Fruit fly (Drosophila melanogaster) whole organism, embryonic: ENCODE measurements around the gene Nt5b.
A peak's percentile ranks its signal among the peaks of the same experiment; 100 is the strongest.

Experiments
- Bgb ChIP-seq: fragments of 200-800 bp; sonication (Bioruptor generic); IDR thresholded peaks from 2 replicates; pipeline ENCODE4 v1.3.6; 2022; ENCODE audit warnings: missing biosample characterization, missing genetic modification characterization; ENCODE audit not compliant: partially characterized antibody
- CG10209 ChIP-seq: fragments of 200-800 bp; sonication (Bioruptor generic); optimal IDR thresholded peaks from 3 replicates; lab custom pipeline; 2017; ENCODE audit warnings: missing biosample characterization, mild to moderate bottlenecking, missing genetic modification characterization, missing genetic modification reagents
- CG10274 ChIP-seq: fragments of 200-800 bp; sonication (Bioruptor generic); optimal IDR thresholded peaks from 3 replicates; lab custom pipeline; 2017; ENCODE audit warnings: missing biosample characterization, mild to moderate bottlenecking, missing genetic modification characterization
- CG11560 ChIP-seq: fragments of 200-800 bp; sonication (Bioruptor generic); IDR thresholded peaks from 3 replicates; pipeline ENCODE4 v1.3.6; 2022; ENCODE audit warnings: missing biosample characterization, missing genetic modification characterization
- CG11696 ChIP-seq: fragments of 200-800 bp; sonication (Bioruptor generic); IDR thresholded peaks from 2 replicates; pipeline ENCODE4 v1.3.6; 2022; ENCODE audit warnings: missing biosample characterization, missing genetic modification characterization
- CG14014 ChIP-seq: fragments of 200-800 bp; sonication (Bioruptor generic); IDR thresholded peaks from 2 replicates; pipeline ENCODE4 v1.3.6; 2022; ENCODE audit warnings: missing biosample characterization, missing genetic modification characterization
- CG15696 ChIP-seq: fragments of 200-800 bp; sonication (Bioruptor generic); optimal IDR thresholded peaks from 2 replicates; lab custom pipeline; 2019; ENCODE audit warnings: missing biosample characterization, mild to moderate bottlenecking, missing genetic modification characterization, moderate library complexity
- CG2129 ChIP-seq: fragments of 200-800 bp; sonication (Bioruptor generic); IDR thresholded peaks from 2 replicates; pipeline ENCODE4 v1.3.6; 2022; ENCODE audit warnings: missing biosample characterization, missing genetic modification characterization; ENCODE audit not compliant: partially characterized antibody
- CG2199 ChIP-seq: fragments of 200-800 bp; sonication (Bioruptor generic); IDR thresholded peaks from 3 replicates; pipeline ENCODE4 v1.3.6; 2022; ENCODE audit warnings: missing biosample characterization, missing genetic modification characterization
- CG31388 ChIP-seq: fragments of 200-800 bp; sonication (Bioruptor generic); optimal IDR thresholded peaks from 2 replicates; lab custom pipeline; 2016; ENCODE audit warnings: missing biosample characterization, missing genetic modification characterization
- CG32532 ChIP-seq: fragments of 200-800 bp; sonication (Bioruptor generic); IDR thresholded peaks from 2 replicates; pipeline ENCODE4 v1.3.6; 2022; ENCODE audit warnings: missing biosample characterization, missing genetic modification characterization
- CG32767 ChIP-seq: fragments of 200-800 bp; sonication (Bioruptor generic); IDR thresholded peaks from 2 replicates; pipeline ENCODE4 v1.3.6; 2022; ENCODE audit warnings: missing biosample characterization, missing genetic modification characterization
- CG5953 ChIP-seq: fragments of 200-800 bp; sonication (Bioruptor generic); IDR thresholded peaks from 2 replicates; pipeline ENCODE4 v1.3.6; 2022; ENCODE audit warnings: missing biosample characterization, missing genetic modification characterization
- CG6689 ChIP-seq: fragments of 200-800 bp; sonication (Bioruptor generic); IDR thresholded peaks from 2 replicates; pipeline ENCODE4 v1.3.6; 2022; ENCODE audit warnings: missing biosample characterization, missing genetic modification characterization
- CG7786 ChIP-seq: fragments of 200-800 bp; sonication (Bioruptor generic); optimal IDR thresholded peaks from 2 replicates; lab custom pipeline; 2016; ENCODE audit warnings: missing biosample characterization, missing genetic modification characterization
- CG8359 ChIP-seq: fragments of 200-800 bp; sonication (Bioruptor generic); optimal IDR thresholded peaks from 2 replicates; lab custom pipeline; 2017; ENCODE audit warnings: missing biosample characterization, mild to moderate bottlenecking, missing genetic modification characterization, borderline replicate concordance
- Dll ChIP-seq: fragments of 200-800 bp; sonication (Bioruptor generic); IDR thresholded peaks from 4 replicates; pipeline ENCODE4 v1.3.6; 2022; ENCODE audit warnings: missing biosample characterization, missing genetic modification characterization; ENCODE audit not compliant: partially characterized antibody
- Drgx ChIP-seq: fragments of 200-800 bp; sonication (Bioruptor generic); IDR thresholded peaks from 2 replicates; pipeline ENCODE4 v1.3.6; 2022; ENCODE audit warnings: missing biosample characterization, missing genetic modification characterization
- HLH3B ChIP-seq: fragments of 200-800 bp; sonication (Bioruptor generic); IDR thresholded peaks from 2 replicates; pipeline ENCODE4 v1.3.6; 2022; ENCODE audit warnings: missing biosample characterization, missing genetic modification characterization
- Kr ChIP-seq: fragments of 200-800 bp; sonication (Bioruptor generic); optimal IDR thresholded peaks from 2 replicates; lab custom pipeline; 2017; ENCODE audit warnings: missing biosample characterization, mild to moderate bottlenecking, missing genetic modification characterization
- Meics ChIP-seq: fragments of 200-800 bp; sonication (Bioruptor generic); optimal IDR thresholded peaks from 2 replicates; lab custom pipeline; 2017; ENCODE audit warnings: missing biosample characterization, mild to moderate bottlenecking, missing genetic modification characterization
- Myb ChIP-seq: fragments of 200-800 bp; sonication (Bioruptor generic); optimal IDR thresholded peaks from 2 replicates; lab custom pipeline; 2016; ENCODE audit warnings: missing biosample characterization, missing genetic modification characterization
- Nf-YA ChIP-seq: fragments of 200-800 bp; sonication (Bioruptor generic); IDR thresholded peaks from 2 replicates; pipeline ENCODE4 v1.3.6; 2022; ENCODE audit warnings: missing biosample characterization, missing genetic modification characterization
- Nf-YC ChIP-seq: fragments of 200-800 bp; optimal IDR thresholded peaks from 3 replicates; lab custom pipeline; 2019; ENCODE audit warnings: missing biosample characterization, mild to moderate bottlenecking, missing genetic modification characterization, moderate library complexity
- Pdp1 ChIP-seq, 2 experiments: fragments of 200-800 bp; sonication (Bioruptor generic); optimal IDR thresholded peaks; 3 replicates each; lab custom pipeline; 2016; ENCODE audit warnings: missing biosample characterization in 2 of 2, missing genetic modification characterization in 2 of 2, mild to moderate bottlenecking in 1 of 2, moderate library complexity in 1 of 2
- Poxn ChIP-seq: fragments of 200-800 bp; sonication (Bioruptor generic); IDR thresholded peaks from 2 replicates; pipeline ENCODE4 v1.3.6; 2022; ENCODE audit warnings: missing biosample characterization, missing genetic modification characterization
- Scr ChIP-seq: fragments of 200-800 bp; sonication (Bioruptor generic); IDR thresholded peaks from 2 replicates; pipeline ENCODE4 v1.3.6; 2022; ENCODE audit warnings: missing biosample characterization, missing genetic modification characterization; ENCODE audit not compliant: partially characterized antibody
- Spps ChIP-seq: fragments of 200-800 bp; sonication (Bioruptor generic); optimal IDR thresholded peaks from 2 replicates; lab custom pipeline; 2018; ENCODE audit warnings: missing biosample characterization, mild to moderate bottlenecking, missing genetic modification characterization
- Sry-β ChIP-seq: fragments of 200-800 bp; sonication (Bioruptor generic); optimal IDR thresholded peaks from 2 replicates; lab custom pipeline; 2018; ENCODE audit warnings: missing biosample characterization, mild to moderate bottlenecking, missing genetic modification characterization, moderate library complexity
- Usf ChIP-seq: fragments of 200-800 bp; sonication (Bioruptor generic); optimal IDR thresholded peaks from 2 replicates; lab custom pipeline; 2017; ENCODE audit warnings: missing genotype, missing biosample characterization, missing genetic modification characterization
- abd-A ChIP-seq: fragments of 200-800 bp; sonication (Bioruptor generic); optimal IDR thresholded peaks from 3 replicates; lab custom pipeline; 2019; ENCODE audit warnings: missing biosample characterization, mild to moderate bottlenecking, missing genetic modification characterization, moderate library complexity
- az2 ChIP-seq: fragments of 200-800 bp; sonication (Bioruptor generic); optimal IDR thresholded peaks from 3 replicates; lab custom pipeline; 2016; ENCODE audit warnings: missing biosample characterization, missing genetic modification characterization
- fd64A ChIP-seq: fragments of 200-800 bp; sonication (Bioruptor generic); optimal IDR thresholded peaks from 3 replicates; lab custom pipeline; 2018; ENCODE audit warnings: missing biosample characterization, mild to moderate bottlenecking, missing genetic modification characterization
- fru ChIP-seq: fragments of >200 bp; optimal IDR thresholded peaks from 2 replicates; lab custom pipeline; 2017
- h ChIP-seq: fragments of >200 bp; optimal IDR thresholded peaks from 2 replicates; lab custom pipeline; 2017
- jigr1 ChIP-seq: fragments of 200-800 bp; sonication (Bioruptor generic); IDR thresholded peaks from 3 replicates; pipeline ENCODE4 v1.3.6; 2022; ENCODE audit warnings: missing biosample characterization, missing genetic modification characterization
- kay ChIP-seq: fragments of 200-800 bp; sonication (Bioruptor generic); optimal IDR thresholded peaks from 2 replicates; lab custom pipeline; 2016; ENCODE audit warnings: missing biosample characterization, missing genetic modification characterization
- knrl ChIP-seq: fragments of 200-800 bp; sonication (Bioruptor generic); IDR thresholded peaks from 3 replicates; pipeline ENCODE4 v1.3.6; 2022; ENCODE audit warnings: missing biosample characterization, missing genetic modification characterization; ENCODE audit not compliant: partially characterized antibody
- odd ChIP-seq: fragments of 200-800 bp; sonication (Bioruptor generic); optimal IDR thresholded peaks from 2 replicates; lab custom pipeline; 2017; ENCODE audit warnings: missing biosample characterization, mild to moderate bottlenecking, missing genetic modification characterization
- onecut ChIP-seq: fragments of 200-800 bp; sonication (Bioruptor generic); IDR thresholded peaks from 2 replicates; pipeline ENCODE4 v1.3.6; 2022; ENCODE audit warnings: missing biosample characterization, missing genetic modification characterization
- pfk ChIP-seq: fragments of 200-800 bp; sonication (Bioruptor generic); optimal IDR thresholded peaks from 2 replicates; lab custom pipeline; 2018; ENCODE audit warnings: missing biosample characterization, mild to moderate bottlenecking, missing genetic modification characterization, moderate library complexity
- pita ChIP-seq: fragments of 200-800 bp; sonication (Bioruptor generic); optimal IDR thresholded peaks from 2 replicates; lab custom pipeline; 2017; ENCODE audit warnings: missing biosample characterization, mild to moderate bottlenecking, missing genetic modification characterization
- pzg ChIP-seq: fragments of 200-800 bp; sonication (Bioruptor generic); optimal IDR thresholded peaks from 3 replicates; lab custom pipeline; 2018; ENCODE audit warnings: missing biosample characterization, mild to moderate bottlenecking, missing genetic modification characterization, moderate library complexity
- ro ChIP-seq: fragments of 200-800 bp; sonication (Bioruptor generic); IDR thresholded peaks from 2 replicates; pipeline ENCODE4 v1.3.6; 2022; ENCODE audit warnings: missing biosample characterization, missing genetic modification characterization
- sd ChIP-seq: fragments of 200-800 bp; sonication (Bioruptor generic); optimal IDR thresholded peaks from 3 replicates; lab custom pipeline; 2018; ENCODE audit warnings: missing biosample characterization, mild to moderate bottlenecking, missing genetic modification characterization, moderate library complexity
- shn ChIP-seq: fragments of 200-800 bp; sonication (Bioruptor generic); optimal IDR thresholded peaks from 3 replicates; lab custom pipeline; 2016; ENCODE audit warnings: missing biosample characterization, missing genetic modification characterization
- sim ChIP-seq: fragments of 200-800 bp; sonication (Bioruptor generic); IDR thresholded peaks from 2 replicates; pipeline ENCODE4 v1.3.6; 2022; ENCODE audit warnings: missing biosample characterization, missing genetic modification characterization
- slbo ChIP-seq: fragments of 200-800 bp; sonication (Bioruptor generic); IDR thresholded peaks from 2 replicates; pipeline ENCODE4 v1.3.6; 2022; ENCODE audit warnings: missing biosample characterization, missing genetic modification characterization
- tna ChIP-seq: fragments of 200-800 bp; sonication (Bioruptor generic); IDR thresholded peaks from 2 replicates; pipeline ENCODE4 v1.3.6; 2022; ENCODE audit warnings: missing biosample characterization, missing genetic modification characterization; ENCODE audit not compliant: partially characterized antibody
- trem ChIP-seq: fragments of 200-800 bp; optimal IDR thresholded peaks from 3 replicates; lab custom pipeline; 2019; ENCODE audit warnings: missing biosample characterization, mild to moderate bottlenecking, missing genetic modification characterization, moderate library complexity
- wdn ChIP-seq: fragments of 200-800 bp; sonication (Bioruptor generic); IDR thresholded peaks from 2 replicates; pipeline ENCODE4 v1.3.6; 2022; ENCODE audit warnings: missing biosample characterization, missing genetic modification characterization
- zen2 ChIP-seq: fragments of 200-800 bp; sonication (Bioruptor generic); IDR thresholded peaks from 3 replicates; pipeline ENCODE4 v1.3.6; 2022; ENCODE audit warnings: missing biosample characterization, missing genetic modification characterization; ENCODE audit not compliant: partially characterized antibody

The Nt5b gene

DNA sequence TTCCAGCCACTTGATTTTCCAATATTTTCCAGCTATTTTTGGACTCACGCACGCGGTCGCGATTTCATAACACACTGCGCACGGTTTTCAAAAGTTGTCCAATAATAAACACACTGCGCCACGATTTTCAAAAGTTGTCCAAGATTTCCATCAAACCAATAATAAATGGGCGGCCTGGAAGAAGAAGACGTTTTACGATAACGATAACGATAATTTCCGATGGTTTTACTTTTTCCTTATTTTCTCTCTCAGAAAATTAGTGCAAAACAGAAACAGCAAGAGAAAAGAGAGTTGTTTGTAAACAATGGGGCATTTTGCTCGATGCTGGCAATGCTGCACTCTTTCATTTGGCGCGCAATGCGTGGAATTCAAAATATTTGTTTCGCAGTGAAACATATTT lies at the start of gene Nt5b:
TSS of gene Nt5b (minus strand) at position 207 of the 400 bp plus-strand sequence.
- no peak for TF ChIP-seq Nf-YA
- TF ChIP-seq pzg (GFP tag; lab: Kevin White, UChicago): peak; percentile 17
- TF ChIP-seq slbo (GFP tag; lab: Robert Waterston, UW): no peak
- TF ChIP-seq CG6689 (GFP tag; lab: Robert Waterston, UW): no peak
- TF ChIP-seq CG11560 (tag; lab: Robert Waterston, UW): no peak
- no peak for TF ChIP-seq Myb (GFP tag; lab: Kevin White, UChicago)
- no peak for TF ChIP-seq Drgx (GFP tag; lab: Robert Waterston, UW)
- TF ChIP-seq CG2199 (GFP tag; lab: Robert Waterston, UW): no peak
- TF ChIP-seq Dll (GFP tag; lab: Robert Waterston, UW): peak; percentile 55; the same call in 1 of the 4 replicates
- TF ChIP-seq h: no peak
- TF ChIP-seq pita: no peak
- no peak for TF ChIP-seq trem
- peak; percentile 23; the same call in 1 of the 2 replicates for TF ChIP-seq tna (GFP tag; lab: Robert Waterston, UW)
- 0 out of 2 replicates have a peak, but pooled peaks have one; percentile 13 for TF ChIP-seq Bgb
- TF ChIP-seq Scr (GFP tag; lab: Robert Waterston, UW): peak; percentile 36; the same call in 1 of the 2 replicates
- TF ChIP-seq Poxn: no peak
- TF ChIP-seq sim (GFP tag; lab: Robert Waterston, UW): no peak
- TF ChIP-seq Usf: no peak
- no peak for TF ChIP-seq CG5953 (GFP tag; lab: Robert Waterston, UW)
- TF ChIP-seq Spps (tag; lab: Kevin White, UChicago): no peak
- TF ChIP-seq Nf-YC (tag; lab: Kevin White, UChicago): no peak
- no peak for TF ChIP-seq CG10274 (GFP tag; lab: Kevin White, UChicago)
- TF ChIP-seq fd64A: no peak
- no peak for TF ChIP-seq CG32532 (GFP tag; lab: Robert Waterston, UW)
- no peak for TF ChIP-seq wdn (GFP tag; lab: Robert Waterston, UW)
- no peak for TF ChIP-seq CG15696 (tag; lab: Kevin White, UChicago)
- TF ChIP-seq kay (GFP tag; lab: Kevin White, UChicago): no peak
- TF ChIP-seq CG10209: no peak
- TF ChIP-seq abd-A: no peak
- no peak for TF ChIP-seq Meics (GFP tag; lab: Kevin White, UChicago)
- TF ChIP-seq CG7786 (GFP tag; lab: Kevin White, UChicago): no peak
- TF ChIP-seq Pdp1 (GFP tag; optimal IDR thresholded peaks at IDR 0.05; lab: Kevin White, UChicago): peak in 1 of 2 experiments; percentile 74
- TF ChIP-seq pfk (GFP tag; lab: Kevin White, UChicago): no peak
- no peak for TF ChIP-seq Sry-β (GFP tag; lab: Kevin White, UChicago)
- no peak for TF ChIP-seq HLH3B (GFP tag; lab: Robert Waterston, UW)
- TF ChIP-seq sd: no peak
- TF ChIP-seq CG32767 (GFP tag; lab: Robert Waterston, UW): no peak
- TF ChIP-seq CG2129 (GFP tag; lab: Robert Waterston, UW): no peak
- TF ChIP-seq az2: no peak
- TF ChIP-seq knrl: peak; percentile 34; the same call in 1 of the 3 replicates
- TF ChIP-seq CG14014: no peak
- no peak for TF ChIP-seq fru
- no peak for TF ChIP-seq onecut (GFP tag; lab: Robert Waterston, UW)
- TF ChIP-seq zen2 (GFP tag; lab: Robert Waterston, UW): 0 out of 3 replicates have a peak, but pooled peaks have one; percentile 24
- no peak for TF ChIP-seq CG11696
- no peak for TF ChIP-seq odd (GFP tag; lab: Kevin White, UChicago)
- no peak for TF ChIP-seq CG8359
- no peak for TF ChIP-seq CG31388
- TF ChIP-seq ro (GFP tag; lab: Robert Waterston, UW): no peak
- TF ChIP-seq shn: no peak
- TF ChIP-seq Kr: no peak
- TF ChIP-seq jigr1: no peak
